Fruit fly (Drosophila melanogaster) whole organism: ENCODE results near the gene GluRIIB.

ENCODE experiments used
- Dll ChIP-seq: fragments of >200 bp; optimal IDR thresholded peaks from 2 replicates; lab custom pipeline; 2017
- EcR ChIP-seq, 2 experiments: fragments of >200 bp; optimal IDR thresholded peaks; 2 replicates each; lab custom pipeline; 2017; ENCODE audit warnings: missing biosample characterization in 2 of 2, missing genetic modification characterization in 2 of 2, missing genetic modification reagents in 2 of 2
- psq ChIP-seq: fragments of >200 bp; optimal IDR thresholded peaks from 2 replicates; lab custom pipeline; 2017

DNA sequence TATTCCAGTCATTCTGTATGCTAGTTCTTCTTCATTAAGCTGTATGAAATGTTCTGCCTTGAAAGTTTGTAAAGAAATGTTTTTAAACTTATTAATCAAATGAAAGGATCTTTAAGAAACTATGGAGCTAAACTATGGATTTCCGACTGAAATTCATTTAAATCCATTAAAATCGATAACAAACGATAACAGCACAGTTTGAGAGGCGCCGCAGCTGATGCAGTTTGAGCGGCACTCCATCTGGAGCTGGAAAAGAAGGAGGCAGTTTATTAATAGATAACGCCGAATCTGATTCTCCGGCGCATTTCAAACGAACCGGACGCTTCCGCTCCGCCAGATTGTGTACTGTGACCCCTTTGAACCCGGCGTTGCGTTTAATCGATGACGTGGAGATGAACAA is 31.3 kb upstream of the GluRIIB start, which contains the start of gene CG31915:
- TF ChIP-seq EcR (GFP tag; optimal IDR thresholded peaks at IDR 0.05; lab: Kevin White, UChicago): no peak
- TF ChIP-seq Dll (lab: Kevin White, UChicago): no peak
- TF ChIP-seq psq: no peak
